Worm (Caenorhabditis elegans): Measurements from ENCODE around the gene W09C2.9.

Gene W09C2.9

ce11 chrIV:9623269-9623668 is at the start of gene W09C2.9:
W09C2.9 (minus strand) TSS chrIV:9623369.
- no peak for TF ChIP-seq unc-62 (GFP tag; optimal IDR thresholded peaks at IDR 0.05)

- TF ChIP-seq unc-62 (GFP tag; optimal IDR thresholded peaks at IDR 0.05) = no peak
Measured at ce11 chrIV:9672434-9672833, 49.3 kb upstream of the W09C2.9 start.

- TF ChIP-seq unc-62 (GFP tag; optimal IDR thresholded peaks at IDR 0.05) = no peak
Measured at ce11 chrIV:9671001-9671652, 48.0 kb upstream of the W09C2.9 start.

ce11 chrIV:9669969-9670368 is 46.8 kb upstream of the W09C2.9 start:
- TF ChIP-seq unc-62 (GFP tag; optimal IDR thresholded peaks at IDR 0.05) = no peak

ce11 chrIV:9668103-9668672 is 45.0 kb upstream of the W09C2.9 start:
- no peak for TF ChIP-seq unc-62 (GFP tag; optimal IDR thresholded peaks at IDR 0.05)

ce11 chrIV:9667084-9667483 is 43.9 kb upstream of the W09C2.9 start:
- TF ChIP-seq unc-62 (GFP tag; optimal IDR thresholded peaks at IDR 0.05) = no peak

ce11 chrIV:9659999-9660398 is 36.8 kb upstream of the W09C2.9 start:
- TF ChIP-seq unc-62 (GFP tag; optimal IDR thresholded peaks at IDR 0.05) = no peak

- no peak for TF ChIP-seq unc-62 (GFP tag; optimal IDR thresholded peaks at IDR 0.05)
Measured at ce11 chrIV:9657753-9658152, 34.6 kb upstream of the W09C2.9 start, which contains the start of gene acc-1. acc-1 (plus strand) TSS chrIV:9658053.

ce11 chrIV:9655556-9655955 is 32.4 kb upstream of the W09C2.9 start:
- no peak for TF ChIP-seq unc-62 (GFP tag; optimal IDR thresholded peaks at IDR 0.05)

- TF ChIP-seq unc-62 (GFP tag; optimal IDR thresholded peaks at IDR 0.05) = no peak
Measured at ce11 chrIV:9654017-9654416, 30.8 kb upstream of the W09C2.9 start, which contains the start of gene F58G6.7. F58G6.7 (plus strand) TSS chrIV:9654317.

ce11 chrIV:9653184-9653583 is 30.0 kb upstream of the W09C2.9 start, which contains the start of gene F58G6.3:
F58G6.3 (plus strand) TSS chrIV:9653535.
- no peak for TF ChIP-seq unc-62 (GFP tag; optimal IDR thresholded peaks at IDR 0.05)

- TF ChIP-seq unc-62 (GFP tag; optimal IDR thresholded peaks at IDR 0.05) = no peak
Measured at ce11 chrIV:9651234-9651633, 28.1 kb upstream of the W09C2.9 start, which contains the start of gene chca-1. chca-1 (plus strand) TSS chrIV:9651394.

ce11 chrIV:9648682-9649081 is 25.5 kb upstream of the W09C2.9 start, which contains the start of gene srm-3:
srm-3 (plus strand) TSS chrIV:9648982.
- TF ChIP-seq unc-62 (GFP tag; optimal IDR thresholded peaks at IDR 0.05) = no peak

- TF ChIP-seq unc-62 (GFP tag; optimal IDR thresholded peaks at IDR 0.05) = no peak
Measured at ce11 chrIV:9647789-9648361, 24.7 kb upstream of the W09C2.9 start, which contains the start of gene amph-1. amph-1 (minus strand) TSS chrIV:9647873.

- TF ChIP-seq unc-62 (GFP tag; optimal IDR thresholded peaks at IDR 0.05) = no peak
Measured at ce11 chrIV:9643188-9643587, 20.0 kb upstream of the W09C2.9 start, which contains the start of gene degl-2. degl-2 (plus strand) TSS chrIV:9643488.

- no peak for TF ChIP-seq unc-62 (GFP tag; optimal IDR thresholded peaks at IDR 0.05)
Measured at ce11 chrIV:9641925-9642324, 18.8 kb upstream of the W09C2.9 start, which contains the start of gene del-2. del-2 (minus strand) TSS chrIV:9642025.

ce11 chrIV:9634848-9635247 is 11.7 kb upstream of the W09C2.9 start, which contains the start of gene mca-1:
mca-1 (minus strand) TSS chrIV:9634948.
- TF ChIP-seq unc-62 (GFP tag; optimal IDR thresholded peaks at IDR 0.05) = no peak
